Fruit fly (Drosophila melanogaster) whole organism, adult: ENCODE data around the gene CG13003.

ENCODE experiments used
- CG11617 ChIP-seq: fragments of 200-800 bp; sonication (Bioruptor generic); optimal IDR thresholded peaks from 2 replicates; lab custom pipeline; 2017; ENCODE audit warnings: mild to moderate bottlenecking, missing biosample characterization, missing genetic modification reagents, missing genetic modification characterization
- CG12768 ChIP-seq: fragments of 200-800 bp; sonication (Bioruptor generic); optimal IDR thresholded peaks from 2 replicates; lab custom pipeline; 2017; ENCODE audit warnings: missing biosample characterization, missing genetic modification characterization, mild to moderate bottlenecking, moderate library complexity, missing genetic modification reagents
- CG14711 ChIP-seq: fragments of 200-800 bp; sonication (Bioruptor generic); optimal IDR thresholded peaks from 2 replicates; lab custom pipeline; 2018; ENCODE audit warnings: missing biosample characterization, mild to moderate bottlenecking, missing genetic modification characterization, moderate library complexity
- CG1620 ChIP-seq: fragments of 200-800 bp; sonication (Bioruptor generic); optimal IDR thresholded peaks from 2 replicates; lab custom pipeline; 2016; ENCODE audit warnings: missing biosample characterization, missing genetic modification characterization
- CG33017 ChIP-seq: fragments of 200-800 bp; sonication (Bioruptor generic); optimal IDR thresholded peaks from 2 replicates; lab custom pipeline; 2018; ENCODE audit warnings: missing biosample characterization, mild to moderate bottlenecking, missing genetic modification characterization, moderate library complexity
- CG5204 ChIP-seq: fragments of 200-800 bp; sonication (Bioruptor generic); optimal IDR thresholded peaks from 2 replicates; lab custom pipeline; 2016; ENCODE audit warnings: missing biosample characterization, missing genetic modification characterization
- CG7045 ChIP-seq: fragments of 200-800 bp; sonication (Bioruptor generic); optimal IDR thresholded peaks from 2 replicates; lab custom pipeline; 2017; ENCODE audit warnings: missing biosample characterization, mild to moderate bottlenecking, missing genetic modification characterization
- CG7101 ChIP-seq: fragments of 200-800 bp; sonication (Bioruptor generic); optimal IDR thresholded peaks from 2 replicates; lab custom pipeline; 2018; ENCODE audit warnings: missing biosample characterization, mild to moderate bottlenecking, missing genetic modification characterization, moderate library complexity
- Clk ChIP-seq: fragments of 200-800 bp; sonication (Bioruptor generic); optimal IDR thresholded peaks from 2 replicates; lab custom pipeline; 2017; ENCODE audit warnings: missing biosample characterization, missing genetic modification characterization
- Crg-1 ChIP-seq: fragments of 200-800 bp; sonication (Bioruptor generic); optimal IDR thresholded peaks from 2 replicates; lab custom pipeline; 2016; ENCODE audit warnings: missing biosample characterization, missing genetic modification characterization
- Hr96 ChIP-seq: fragments of 200-800 bp; sonication (Bioruptor generic); optimal IDR thresholded peaks from 2 replicates; lab custom pipeline; 2016; ENCODE audit warnings: missing biosample characterization, missing genetic modification characterization
- Mnt ChIP-seq: fragments of 200-800 bp; sonication (Bioruptor generic); optimal IDR thresholded peaks from 2 replicates; lab custom pipeline; 2016; ENCODE audit warnings: missing biosample characterization, mild to moderate bottlenecking, missing genetic modification characterization
- bab1 ChIP-seq: fragments of 200-800 bp; sonication (Bioruptor generic); optimal IDR thresholded peaks from 3 replicates; lab custom pipeline; 2019; ENCODE audit warnings: missing biosample characterization, mild to moderate bottlenecking, missing genetic modification characterization, moderate library complexity
- cic ChIP-seq: fragments of 200-800 bp; sonication (Bioruptor generic); optimal IDR thresholded peaks from 2 replicates; lab custom pipeline; 2017; ENCODE audit warnings: missing biosample characterization, mild to moderate bottlenecking, missing genetic modification characterization, moderate library complexity
- cnc ChIP-seq, 2 experiments: fragments of >200 bp; optimal IDR thresholded peaks; 2 replicates each; lab custom pipeline; 2017
- kay ChIP-seq: fragments of 200-800 bp; sonication (Bioruptor generic); peaks from one replicate; lab custom pipeline; 2016; ENCODE audit warnings: missing biosample characterization, missing genetic modification characterization, borderline replicate concordance
- ovo ChIP-seq: fragments of 200-800 bp; sonication (Bioruptor generic); optimal IDR thresholded peaks from 2 replicates; lab custom pipeline; 2016; ENCODE audit warnings: missing biosample characterization, missing genetic modification characterization
- pad ChIP-seq: fragments of 200-800 bp; sonication (Bioruptor generic); optimal IDR thresholded peaks from 3 replicates; lab custom pipeline; 2017; ENCODE audit warnings: missing biosample characterization, missing genetic modification characterization, mild to moderate bottlenecking, moderate library complexity, missing genetic modification reagents
- tj ChIP-seq: fragments of 200-800 bp; sonication (Bioruptor generic); optimal IDR thresholded peaks from 3 replicates; lab custom pipeline; 2017; ENCODE audit warnings: missing biosample characterization, mild to moderate bottlenecking, missing genetic modification characterization, moderate library complexity
- toe ChIP-seq: fragments of 200-800 bp; sonication (Bioruptor generic); optimal IDR thresholded peaks from 2 replicates; lab custom pipeline; 2016; ENCODE audit warnings: missing biosample characterization, missing genetic modification characterization

The CG13003 gene

dm6 chrX:16900283-16900682 is 23.9 kb upstream of the CG13003 start:
- TF ChIP-seq CG11617 (GFP tag; lab: Kevin White, UChicago): no peak
- TF ChIP-seq CG14711: no peak
- TF ChIP-seq bab1 (GFP tag; lab: Kevin White, UChicago): no peak
- no peak for TF ChIP-seq CG1620 (GFP tag; lab: Kevin White, UChicago)
- TF ChIP-seq CG33017 (tag; lab: Kevin White, UChicago): no peak
- no peak for TF ChIP-seq CG12768 (GFP tag; lab: Kevin White, UChicago)
- TF ChIP-seq cic (GFP tag; lab: Kevin White, UChicago): no peak
- no peak for TF ChIP-seq Mnt (GFP tag; lab: Kevin White, UChicago)

dm6 chrX:16897087-16897486 is 20.7 kb upstream of the CG13003 start, which contains the start of gene CG33252:
Gene CG33252, minus strand, starts transcription at chrX:16897187.
- TF ChIP-seq CG5204 (GFP tag; lab: Kevin White, UChicago) (no peak), ovo (no peak), CG1620 (GFP tag; lab: Kevin White, UChicago) (no peak), CG33017 (tag; lab: Kevin White, UChicago) (no peak), CG12768 (GFP tag; lab: Kevin White, UChicago) (no peak), toe (GFP tag; lab: Kevin White, UChicago) (no peak), cnc (optimal IDR thresholded peaks at IDR 0.05; lab: Kevin White, UChicago) (no peak), Clk (GFP tag; lab: Kevin White, UChicago) (no peak), bab1 (GFP tag; lab: Kevin White, UChicago) (no peak)

- TF ChIP-seq CG7101 (tag; lab: Kevin White, UChicago): peak; percentile 51
- TF ChIP-seq pad (GFP tag; lab: Kevin White, UChicago): peak; percentile 49
- peak; percentile 39 for TF ChIP-seq kay
- no peak for TF ChIP-seq bab1 (GFP tag; lab: Kevin White, UChicago)
- TF ChIP-seq Clk (GFP tag; lab: Kevin White, UChicago): no peak
- TF ChIP-seq tj (GFP tag; lab: Kevin White, UChicago): no peak
- peak; percentile 39 for TF ChIP-seq CG11617 (GFP tag; lab: Kevin White, UChicago)
- peak; percentile 0 for TF ChIP-seq CG33017 (tag; lab: Kevin White, UChicago)
- peak; percentile 32 for TF ChIP-seq Crg-1 (GFP tag; lab: Kevin White, UChicago)
- TF ChIP-seq CG7045 (GFP tag; lab: Kevin White, UChicago): peak; percentile 6
- TF ChIP-seq CG12768 (GFP tag; lab: Kevin White, UChicago): peak; percentile 32
- TF ChIP-seq ovo: peak; percentile 68
- TF ChIP-seq CG1620 (GFP tag; lab: Kevin White, UChicago): peak; percentile 36
- TF ChIP-seq cnc (optimal IDR thresholded peaks at IDR 0.05; lab: Kevin White, UChicago): no peak
- peak; percentile 23 for TF ChIP-seq CG14711
- TF ChIP-seq Mnt (GFP tag; lab: Kevin White, UChicago): peak; percentile 38
- peak; percentile 30 for TF ChIP-seq Hr96 (GFP tag; lab: Kevin White, UChicago)
- no peak for TF ChIP-seq toe (GFP tag; lab: Kevin White, UChicago)
- TF ChIP-seq cic (GFP tag; lab: Kevin White, UChicago): peak; percentile 64
- no peak for TF ChIP-seq CG5204 (GFP tag; lab: Kevin White, UChicago)
Measured at dm6 chrX:16893034-16893433, 16.7 kb upstream of the CG13003 start.

- TF ChIP-seq CG12768 (GFP tag; lab: Kevin White, UChicago) (peak; percentile 29), CG7101 (tag; lab: Kevin White, UChicago) (peak; percentile 58), Crg-1 (GFP tag; lab: Kevin White, UChicago) (no peak), CG1620 (GFP tag; lab: Kevin White, UChicago) (no peak), CG5204 (GFP tag; lab: Kevin White, UChicago) (no peak), tj (GFP tag; lab: Kevin White, UChicago) (peak; percentile 10), pad (GFP tag; lab: Kevin White, UChicago) (peak; percentile 32), bab1 (GFP tag; lab: Kevin White, UChicago) (no peak), toe (GFP tag; lab: Kevin White, UChicago) (no peak), CG11617 (GFP tag; lab: Kevin White, UChicago) (peak; percentile 42), CG33017 (tag; lab: Kevin White, UChicago) (peak; percentile 1), Hr96 (GFP tag; lab: Kevin White, UChicago) (no peak), CG7045 (GFP tag; lab: Kevin White, UChicago) (peak; percentile 52), Clk (GFP tag; lab: Kevin White, UChicago) (no peak), cnc (optimal IDR thresholded peaks at IDR 0.05; lab: Kevin White, UChicago) (no peak), CG14711 (peak; percentile 11), Mnt (GFP tag; lab: Kevin White, UChicago) (peak; percentile 38), kay (no peak), ovo (no peak), cic (GFP tag; lab: Kevin White, UChicago) (peak; percentile 20)
Measured at dm6 chrX:16890599-16890998, 14.3 kb upstream of the CG13003 start.

dm6 chrX:16889510-16889909 is 13.2 kb upstream of the CG13003 start, which contains the start of gene CG13002:
Gene CG13002, plus strand, starts transcription at chrX:16889810.
- TF ChIP-seq cnc (optimal IDR thresholded peaks at IDR 0.05; lab: Kevin White, UChicago) (no peak), kay (no peak), CG12768 (GFP tag; lab: Kevin White, UChicago) (no peak), ovo (no peak), Clk (GFP tag; lab: Kevin White, UChicago) (no peak), bab1 (GFP tag; lab: Kevin White, UChicago) (no peak), Hr96 (GFP tag; lab: Kevin White, UChicago) (no peak), Mnt (GFP tag; lab: Kevin White, UChicago) (no peak), CG11617 (GFP tag; lab: Kevin White, UChicago) (no peak), toe (GFP tag; lab: Kevin White, UChicago) (no peak), CG5204 (GFP tag; lab: Kevin White, UChicago) (no peak), Crg-1 (GFP tag; lab: Kevin White, UChicago) (no peak), CG14711 (no peak), CG7101 (tag; lab: Kevin White, UChicago) (no peak), CG33017 (tag; lab: Kevin White, UChicago) (no peak), cic (GFP tag; lab: Kevin White, UChicago) (no peak), CG1620 (GFP tag; lab: Kevin White, UChicago) (no peak), CG7045 (GFP tag; lab: Kevin White, UChicago) (no peak)
